Fruit fly (Drosophila melanogaster) whole organism, embryonic: Measurements from ENCODE around the gene Trim9.

Source experiments
- Aef1 ChIP-seq: fragments of 200-800 bp; sonication (Bioruptor generic); IDR thresholded peaks from 3 replicates; pipeline ENCODE4 v1.3.6; 2022; ENCODE audit warnings: missing biosample characterization, missing genetic modification characterization
- CG10431 ChIP-seq: fragments of 200-800 bp; sonication (Bioruptor generic); optimal IDR thresholded peaks from 3 replicates; lab custom pipeline; 2018; ENCODE audit warnings: missing biosample characterization, mild to moderate bottlenecking, missing genetic modification characterization
- CG12769 ChIP-seq: fragments of 200-800 bp; sonication (Bioruptor generic); optimal IDR thresholded peaks from 2 replicates; lab custom pipeline; 2019; ENCODE audit warnings: missing biosample characterization, mild to moderate bottlenecking, missing genetic modification characterization, moderate library complexity
- CG13123 ChIP-seq: fragments of 200-800 bp; sonication (Bioruptor generic); optimal IDR thresholded peaks from 2 replicates; lab custom pipeline; 2016; ENCODE audit warnings: missing biosample characterization, missing genetic modification characterization
- CG13894 ChIP-seq: fragments of 200-800 bp; sonication (Bioruptor generic); optimal IDR thresholded peaks from 3 replicates; lab custom pipeline; 2018; ENCODE audit warnings: missing biosample characterization, mild to moderate bottlenecking, missing genetic modification characterization, moderate library complexity
- CG14710 ChIP-seq: fragments of 200-800 bp; sonication (Bioruptor generic); optimal IDR thresholded peaks from 3 replicates; lab custom pipeline; 2019; ENCODE audit warnings: missing biosample characterization, mild to moderate bottlenecking, missing genetic modification characterization, moderate library complexity
- CG15479 ChIP-seq: fragments of 200-800 bp; sonication (Bioruptor generic); optimal IDR thresholded peaks from 3 replicates; lab custom pipeline; 2019; ENCODE audit warnings: missing biosample characterization, mild to moderate bottlenecking, missing genetic modification characterization, moderate library complexity
- CG1602 ChIP-seq: fragments of 200-800 bp; sonication (Bioruptor generic); optimal IDR thresholded peaks from 3 replicates; lab custom pipeline; 2016; ENCODE audit warnings: missing biosample characterization, missing genetic modification characterization
- CG17568 ChIP-seq: fragments of 200-800 bp; sonication (Bioruptor generic); optimal IDR thresholded peaks from 2 replicates; lab custom pipeline; 2018; ENCODE audit warnings: missing biosample characterization, mild to moderate bottlenecking, missing genetic modification characterization, moderate library complexity
- CG18011 ChIP-seq: fragments of 200-800 bp; sonication (Bioruptor generic); optimal IDR thresholded peaks from 2 replicates; lab custom pipeline; 2017; ENCODE audit warnings: missing biosample characterization, missing genetic modification characterization, mild to moderate bottlenecking, moderate library complexity, missing genotype
- CG2129 ChIP-seq: fragments of 200-800 bp; sonication (Bioruptor generic); IDR thresholded peaks from 2 replicates; pipeline ENCODE4 v1.3.6; 2022; ENCODE audit warnings: missing biosample characterization, missing genetic modification characterization; ENCODE audit not compliant: partially characterized antibody
- CG34224 ChIP-seq: fragments of 200-800 bp; sonication (Bioruptor generic); IDR thresholded peaks from 3 replicates; pipeline ENCODE4 v1.3.6; 2022; ENCODE audit warnings: missing biosample characterization, missing genetic modification characterization; ENCODE audit not compliant: partially characterized antibody
- CG4617 ChIP-seq: fragments of 200-800 bp; sonication (Bioruptor generic); optimal IDR thresholded peaks from 3 replicates; lab custom pipeline; 2016; ENCODE audit warnings: missing biosample characterization, missing genetic modification characterization, borderline replicate concordance
- CG4730 ChIP-seq: fragments of 200-800 bp; sonication (Bioruptor generic); IDR thresholded peaks from 2 replicates; pipeline ENCODE4 v1.3.6; 2022; ENCODE audit warnings: missing biosample characterization, missing genetic modification characterization
- CG5953 ChIP-seq: fragments of 200-800 bp; sonication (Bioruptor generic); IDR thresholded peaks from 2 replicates; pipeline ENCODE4 v1.3.6; 2022; ENCODE audit warnings: missing biosample characterization, missing genetic modification characterization
- CG6813 ChIP-seq: fragments of 200-800 bp; sonication (Bioruptor generic); optimal IDR thresholded peaks from 2 replicates; lab custom pipeline; 2017; ENCODE audit warnings: missing biosample characterization, missing genetic modification characterization, mild to moderate bottlenecking, moderate library complexity, missing genetic modification reagents
- CG8089 ChIP-seq: fragments of 200-800 bp; sonication (Bioruptor generic); optimal IDR thresholded peaks from 3 replicates; lab custom pipeline; 2016; ENCODE audit warnings: missing biosample characterization, missing genetic modification characterization
- CG8478 ChIP-seq: fragments of >200 bp; optimal IDR thresholded peaks from 2 replicates; lab custom pipeline; 2018
- D19A ChIP-seq: fragments of 200-800 bp; optimal IDR thresholded peaks from 3 replicates; lab custom pipeline; 2019; ENCODE audit warnings: missing biosample characterization, mild to moderate bottlenecking, missing genetic modification characterization, moderate library complexity
- Dbx ChIP-seq: fragments of 200-800 bp; sonication (Bioruptor generic); IDR thresholded peaks from 3 replicates; pipeline ENCODE4 v1.3.6; 2022; ENCODE audit warnings: missing biosample characterization, missing genetic modification characterization
- Dip2 ChIP-seq: fragments of 200-800 bp; sonication (Bioruptor generic); IDR thresholded peaks from 2 replicates; pipeline ENCODE4 v1.3.6; 2022; ENCODE audit warnings: missing biosample characterization, missing genetic modification characterization
- Hmr ChIP-seq: fragments of 200-800 bp; sonication (Bioruptor generic); optimal IDR thresholded peaks from 3 replicates; lab custom pipeline; 2017; ENCODE audit warnings: mild to moderate bottlenecking, missing biosample characterization, missing genetic modification reagents, missing genetic modification characterization
- Med ChIP-seq: fragments of 200-800 bp; sonication (Bioruptor generic); peaks from one replicate; lab custom pipeline; 2016; ENCODE audit warnings: missing biosample characterization, missing genetic modification characterization, mild to moderate bottlenecking, inconsistent platforms, moderate library complexity
- Ravus ChIP-seq: fragments of 200-800 bp; sonication (Bioruptor generic); IDR thresholded peaks from 2 replicates; pipeline ENCODE4 v1.3.6; 2022; ENCODE audit warnings: missing biosample characterization, missing genetic modification characterization
- Rfx ChIP-seq: fragments of 200-800 bp; sonication (Bioruptor generic); IDR thresholded peaks from 2 replicates; pipeline ENCODE4 v1.3.6; 2022; ENCODE audit warnings: missing biosample characterization, missing genetic modification characterization
- Rx ChIP-seq: fragments of 200-800 bp; sonication (Bioruptor generic); IDR thresholded peaks from 2 replicates; pipeline ENCODE4 v1.3.6; 2022; ENCODE audit warnings: missing biosample characterization, missing genetic modification characterization
- az2 ChIP-seq: fragments of 200-800 bp; sonication (Bioruptor generic); optimal IDR thresholded peaks from 3 replicates; lab custom pipeline; 2016; ENCODE audit warnings: missing biosample characterization, missing genetic modification characterization
- bsh ChIP-seq, 2 experiments: fragments of 200-800 bp; sonication (Bioruptor generic); optimal IDR thresholded peaks; 2 replicates each; lab custom pipeline; 2017 to 2018; ENCODE audit warnings: mild to moderate bottlenecking in 2 of 2, missing biosample characterization in 2 of 2, missing genetic modification characterization in 2 of 2, moderate library complexity in 1 of 2
- caup ChIP-seq: fragments of 200-800 bp; sonication (Bioruptor generic); optimal IDR thresholded peaks from 3 replicates; lab custom pipeline; 2017; ENCODE audit warnings: missing biosample characterization, mild to moderate bottlenecking, missing genetic modification characterization, moderate library complexity; ENCODE audit not compliant: severe bottlenecking
- cg ChIP-seq: fragments of 200-800 bp; sonication (Bioruptor generic); optimal IDR thresholded peaks from 3 replicates; lab custom pipeline; 2019; ENCODE audit warnings: missing biosample characterization, mild to moderate bottlenecking, missing genetic modification characterization, moderate library complexity
- corto ChIP-seq: fragments of 200-800 bp; sonication (Bioruptor generic); optimal IDR thresholded peaks from 2 replicates; lab custom pipeline; 2016; ENCODE audit warnings: missing biosample characterization, mild to moderate bottlenecking, missing genetic modification characterization, moderate library complexity
- crp ChIP-seq, 2 experiments: fragments of 200-800 bp; sonication (Bioruptor generic); optimal IDR thresholded peaks; 2 replicates in 1 of 2; 3 replicates in 1 of 2; lab custom pipeline; 2017; ENCODE audit warnings: missing biosample characterization in 2 of 2, missing genetic modification characterization in 2 of 2, mild to moderate bottlenecking in 1 of 2, moderate library complexity in 1 of 2
- en ChIP-seq: fragments of 200-800 bp; sonication (Bioruptor generic); optimal IDR thresholded peaks from 2 replicates; lab custom pipeline; 2016; ENCODE audit warnings: missing biosample characterization, missing genetic modification characterization
- ftz-f1 ChIP-seq: fragments of 200-800 bp; sonication (Bioruptor generic); optimal IDR thresholded peaks from 2 replicates; lab custom pipeline; 2016; ENCODE audit warnings: missing biosample characterization, missing genetic modification characterization
- hbn ChIP-seq: fragments of 200-800 bp; sonication (Bioruptor generic); IDR thresholded peaks from 2 replicates; pipeline ENCODE4 v1.3.6; 2022; ENCODE audit warnings: missing biosample characterization, missing genetic modification characterization; ENCODE audit not compliant: partially characterized antibody
- klu ChIP-seq: fragments of 200-800 bp; sonication (Bioruptor generic); IDR thresholded peaks from 2 replicates; pipeline ENCODE4 v1.3.6; 2022; ENCODE audit warnings: missing biosample characterization, missing genetic modification characterization
- mam ChIP-seq: fragments of 200-800 bp; sonication (Bioruptor generic); optimal IDR thresholded peaks from 3 replicates; lab custom pipeline; 2016; ENCODE audit warnings: missing biosample characterization, missing genetic modification characterization
- nerfin-2 ChIP-seq: fragments of 200-800 bp; sonication (Bioruptor generic); IDR thresholded peaks from 2 replicates; pipeline ENCODE4 v1.3.6; 2022; ENCODE audit warnings: missing biosample characterization, missing genetic modification characterization; ENCODE audit not compliant: partially characterized antibody
- pfk ChIP-seq: fragments of 200-800 bp; sonication (Bioruptor generic); optimal IDR thresholded peaks from 2 replicates; lab custom pipeline; 2018; ENCODE audit warnings: missing biosample characterization, mild to moderate bottlenecking, missing genetic modification characterization, moderate library complexity
- pita ChIP-seq: fragments of 200-800 bp; sonication (Bioruptor generic); optimal IDR thresholded peaks from 2 replicates; lab custom pipeline; 2017; ENCODE audit warnings: missing biosample characterization, mild to moderate bottlenecking, missing genetic modification characterization
- prd ChIP-seq, 3 experiments: fragments of >200 bp in 2 of 3; fragments of 200-800 bp in 1 of 3; sonication (Bioruptor generic) in 1 of 3; optimal IDR thresholded peaks in 2 of 3; IDR thresholded peaks in 1 of 3; 2 replicates in 2 of 3; 3 replicates in 1 of 3; pipeline versions ENCODE4 v1.3.6 to Lab custom; 2017 to 2022; ENCODE audit warnings: missing biosample characterization in 1 of 3, missing genetic modification characterization in 1 of 3
- tin ChIP-seq: fragments of 200-800 bp; sonication (Bioruptor generic); optimal IDR thresholded peaks from 3 replicates; lab custom pipeline; 2016; ENCODE audit warnings: missing biosample characterization, missing genetic modification characterization
- tup ChIP-seq: fragments of 200-800 bp; sonication (Bioruptor generic); optimal IDR thresholded peaks from 2 replicates; lab custom pipeline; 2016; ENCODE audit warnings: missing biosample characterization, mild to moderate bottlenecking, missing genetic modification characterization, moderate library complexity
- vvl ChIP-seq: fragments of 200-800 bp; sonication (Bioruptor generic); IDR thresholded peaks from 2 replicates; pipeline ENCODE4 v1.3.6; 2022; ENCODE audit warnings: missing biosample characterization, missing genetic modification characterization
- wdn ChIP-seq: fragments of 200-800 bp; sonication (Bioruptor generic); IDR thresholded peaks from 2 replicates; pipeline ENCODE4 v1.3.6; 2022; ENCODE audit warnings: missing biosample characterization, missing genetic modification characterization
- wor ChIP-seq: fragments of 200-800 bp; sonication (Bioruptor generic); IDR thresholded peaks from 2 replicates; pipeline ENCODE4 v1.3.6; 2022; ENCODE audit warnings: missing biosample characterization, missing genetic modification characterization
- zen ChIP-seq: fragments of 200-800 bp; sonication (Bioruptor generic); optimal IDR thresholded peaks from 3 replicates; lab custom pipeline; 2018; ENCODE audit warnings: missing biosample characterization, mild to moderate bottlenecking, missing genetic modification characterization, moderate library complexity
- zen2 ChIP-seq: fragments of 200-800 bp; sonication (Bioruptor generic); IDR thresholded peaks from 3 replicates; pipeline ENCODE4 v1.3.6; 2022; ENCODE audit warnings: missing biosample characterization, missing genetic modification characterization; ENCODE audit not compliant: partially characterized antibody
- zfh2 ChIP-seq: fragments of 200-800 bp; sonication (Bioruptor generic); optimal IDR thresholded peaks from 2 replicates; lab custom pipeline; 2016; ENCODE audit warnings: missing biosample characterization, missing genetic modification characterization

The Trim9 gene

dm6 chr2L:10565674-10566073 lies 21.0 kb downstream of the Trim9 start (continued):
- TF ChIP-seq CG15479 (GFP tag; lab: Kevin White, UChicago) (no peak), Dip2 (GFP tag; lab: Robert Waterston, UW) (no peak), Hmr (GFP tag; lab: Kevin White, UChicago) (peak; percentile 81), CG14710 (tag; lab: Kevin White, UChicago) (no peak), CG2129 (GFP tag; lab: Robert Waterston, UW) (no peak), CG8478 (lab: Kevin White, UChicago) (no peak), CG17568 (GFP tag; lab: Kevin White, UChicago) (no peak), mam (peak; percentile 63), en (GFP tag; lab: Kevin White, UChicago) (no peak), CG4730 (GFP tag; lab: Robert Waterston, UW) (peak; percentile 42; the same call in 1 of the 2 replicates), CG1602 (GFP tag; lab: Kevin White, UChicago) (no peak), caup (GFP tag; lab: Kevin White, UChicago) (peak; percentile 66), CG5953 (GFP tag; lab: Robert Waterston, UW) (no peak), nerfin-2 (GFP tag; lab: Robert Waterston, UW) (no peak), CG34224 (GFP tag; lab: Robert Waterston, UW) (no peak), CG6813 (peak; percentile 57), D19A (peak; percentile 4), pita (GFP tag; lab: Kevin White, UChicago) (no peak), CG10431 (GFP tag; lab: Kevin White, UChicago) (no peak), corto (GFP tag; lab: Kevin White, UChicago) (no peak), wdn (GFP tag; lab: Robert Waterston, UW) (0 out of 2 replicates have a peak, but pooled peaks have one; percentile 28), hbn (GFP tag; lab: Robert Waterston, UW) (no peak), prd (optimal IDR thresholded peaks at IDR 0.05; lab: Kevin White, UChicago) (no peak), prd (GFP tag; IDR thresholded peaks at IDR 0.05; lab: Robert Waterston, UW) (peak; percentile 63; the same call in 2 of the 3 replicates), tin (GFP tag; lab: Kevin White, UChicago) (peak; percentile 36), cg (GFP tag; lab: Kevin White, UChicago) (no peak), Ravus (no peak), zen2 (GFP tag; lab: Robert Waterston, UW) (no peak), zen (tag; lab: Kevin White, UChicago) (no peak), CG13894 (peak; percentile 67), CG12769 (peak; percentile 70), CG18011 (GFP tag; lab: Kevin White, UChicago) (no peak), Dbx (GFP tag; lab: Robert Waterston, UW) (peak; percentile 80), az2 (GFP tag; lab: Kevin White, UChicago) (peak; percentile 0), Med (peak; percentile 91), crp (GFP tag; optimal IDR thresholded peaks at IDR 0.05; lab: Kevin White, UChicago) (no peak), Rx (GFP tag; lab: Robert Waterston, UW) (no peak), CG8089 (GFP tag; lab: Kevin White, UChicago) (no peak), ftz-f1 (GFP tag; lab: Kevin White, UChicago) (no peak), CG4617 (GFP tag; lab: Kevin White, UChicago) (no peak), tup (GFP tag; lab: Kevin White, UChicago) (peak; percentile 10), bsh (GFP tag; optimal IDR thresholded peaks at IDR 0.05; lab: Kevin White, UChicago) (peak in 1 of 2 experiments; percentile 11), zfh2 (GFP tag; lab: Kevin White, UChicago) (peak; percentile 4), klu (GFP tag; lab: Robert Waterston, UW) (no peak), CG13123 (GFP tag; lab: Kevin White, UChicago) (no peak), Rfx (GFP tag; lab: Robert Waterston, UW) (peak; percentile 69; the same call in 1 of the 2 replicates), wor (no peak), Aef1 (GFP tag; lab: Robert Waterston, UW) (peak; percentile 40; the same call in 2 of the 3 replicates), vvl (GFP tag; lab: Robert Waterston, UW) (peak; percentile 53; the same call in 1 of the 2 replicates), pfk (no peak)
